Worm (Caenorhabditis elegans) whole organism, late embryonic: Measurements from ENCODE around the gene flp-10.

Source experiments
- ama-1 ChIP-seq: fragments of 150-350 bp; optimal IDR thresholded peaks from 2 replicates; lab custom pipeline; 2014
- ceh-34 ChIP-seq: sonication (generic microtip); optimal IDR thresholded peaks from 2 replicates; lab custom pipeline; 2016; ENCODE audit warnings: mild to moderate bottlenecking, missing genetic modification characterization, missing compliant biosample characterization
- elt-2 ChIP-seq: sonication (generic microtip); optimal IDR thresholded peaks from 2 replicates; lab custom pipeline; 2016; ENCODE audit warnings: missing genetic modification reagents, missing genetic modification characterization, missing compliant biosample characterization
- fkh-10 ChIP-seq: fragments of 150-350 bp; optimal IDR thresholded peaks from 2 replicates; lab custom pipeline; 2014; ENCODE audit warnings: missing biosample characterization, missing genetic modification reagents, missing genetic modification characterization
- hlh-13 ChIP-seq: fragments of 200-800 bp; sonication (Bioruptor generic); optimal IDR thresholded peaks from 2 replicates; lab custom pipeline; 2018; ENCODE audit warnings: mild to moderate bottlenecking, missing genetic modification characterization, missing compliant biosample characterization
- pqm-1 ChIP-seq: sonication (generic microtip); optimal IDR thresholded peaks from 2 replicates; lab custom pipeline; 2016; ENCODE audit warnings: missing genetic modification characterization, missing compliant biosample characterization
- unc-55 ChIP-seq: sonication (generic microtip); optimal IDR thresholded peaks from 2 replicates; lab custom pipeline; 2017; ENCODE audit warnings: missing biosample characterization, missing genetic modification reagents, missing genetic modification characterization

DNA sequence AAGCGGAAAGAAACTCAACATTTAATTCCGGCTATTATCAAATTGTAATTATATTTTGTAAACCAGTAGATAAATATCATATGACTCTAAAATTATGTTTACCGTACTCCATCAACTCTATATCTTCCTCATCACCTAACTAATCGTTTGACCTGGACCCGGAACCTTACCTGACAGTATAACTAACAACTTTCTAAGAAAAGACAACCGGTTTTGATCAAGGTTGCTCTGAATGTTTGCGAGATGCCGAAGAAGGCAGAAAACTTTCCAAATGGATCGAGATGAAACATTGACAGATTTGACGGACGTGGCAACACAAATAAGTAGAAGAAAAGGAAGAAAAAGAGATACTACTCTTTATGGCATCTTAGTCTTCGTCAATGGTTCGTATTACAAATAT is 44.1 kb upstream of the flp-10 start:
- TF ChIP-seq unc-55 (GFP tag; lab: Kevin White, UChicago) (no peak), pqm-1 (no peak), ama-1 (lab: Kevin White, UChicago) (no peak), ceh-34 (tag; lab: Kevin White, UChicago) (no peak), fkh-10 (GFP tag; lab: Kevin White, UChicago) (no peak), elt-2 (tag; lab: Kevin White, UChicago) (no peak), hlh-13 (GFP tag; lab: Kevin White, UChicago) (no peak)
